Fruit fly (Drosophila melanogaster) whole organism, wandering third instar larva: ENCODE results near the gene CG44174.
A peak's percentile ranks its signal among the peaks of the same experiment; 100 is the strongest.

ENCODE experiments used
- Abd-B ChIP-seq: fragments of >200 bp; optimal IDR thresholded peaks from 2 replicates; lab custom pipeline; 2017; ENCODE audit warnings: missing biosample characterization, missing genetic modification characterization
- CG32264 ChIP-seq: fragments of 200-800 bp; sonication (Bioruptor generic); optimal IDR thresholded peaks from 2 replicates; lab custom pipeline; 2016; ENCODE audit warnings: missing biosample characterization, missing genetic modification characterization
- CrebA ChIP-seq: fragments of 200-800 bp; sonication (Bioruptor generic); optimal IDR thresholded peaks from 2 replicates; lab custom pipeline; 2016; ENCODE audit warnings: missing biosample characterization, mild to moderate bottlenecking, missing genetic modification characterization, borderline replicate concordance
- Dfd ChIP-seq: fragments of >200 bp; optimal IDR thresholded peaks from 2 replicates; lab custom pipeline; 2017; ENCODE audit warnings: missing biosample characterization, missing genetic modification characterization
- Dif ChIP-seq: fragments of 200-275, 200-300 bp; sonication (Bioruptor generic); optimal IDR thresholded peaks from 2 replicates; lab custom pipeline; 2018; ENCODE audit warnings: missing biosample characterization, missing genetic modification characterization; ENCODE audit not compliant: partially characterized antibody
- GATAd ChIP-seq: sonication (Bioruptor generic); optimal IDR thresholded peaks from 2 replicates; lab custom pipeline; 2016; ENCODE audit warnings: missing biosample characterization, missing genetic modification characterization
- HLH106 ChIP-seq: fragments of 200-800 bp; optimal IDR thresholded peaks from 3 replicates; lab custom pipeline; 2019; ENCODE audit warnings: missing biosample characterization, mild to moderate bottlenecking, missing genetic modification characterization, moderate library complexity
- Hr78 ChIP-seq: fragments of >200 bp; optimal IDR thresholded peaks from 2 replicates; lab custom pipeline; 2017; ENCODE audit warnings: missing biosample characterization, missing genetic modification characterization
- Hr83 ChIP-seq: fragments of 200-300 bp; sonication (Bioruptor generic); optimal IDR thresholded peaks from 2 replicates; lab custom pipeline; 2016; ENCODE audit warnings: missing biosample characterization, mild to moderate bottlenecking, missing genetic modification characterization, moderate library complexity; ENCODE audit not compliant: poor library complexity, severe bottlenecking
- Jra ChIP-seq: sonication (Bioruptor generic); optimal IDR thresholded peaks from 2 replicates; lab custom pipeline; 2016; ENCODE audit warnings: missing biosample characterization, missing genetic modification characterization
- Mio ChIP-seq: sonication (Bioruptor generic); optimal IDR thresholded peaks from 2 replicates; lab custom pipeline; 2016; ENCODE audit warnings: missing biosample characterization, missing genetic modification characterization
- N ChIP-seq: fragments of >200 bp; optimal IDR thresholded peaks from 2 replicates; lab custom pipeline; 2018; ENCODE audit warnings: missing biosample characterization, missing external identifiers, missing genetic modification characterization
- OdsH ChIP-seq: fragments of 200-800 bp; sonication (Bioruptor generic); optimal IDR thresholded peaks from 2 replicates; lab custom pipeline; 2016; ENCODE audit warnings: missing biosample characterization, mild to moderate bottlenecking, missing genetic modification characterization
- Rel ChIP-seq, 2 experiments: fragments of 200-800 bp; sonication (Bioruptor generic) in 1 of 2; optimal IDR thresholded peaks; 2 replicates in 1 of 2; 3 replicates in 1 of 2; lab custom pipeline; 2016 to 2019; ENCODE audit warnings: mild to moderate bottlenecking in 2 of 2, missing biosample characterization in 2 of 2, missing genetic modification characterization in 2 of 2, moderate library complexity in 1 of 2
- Sp1 ChIP-seq: fragments of 200-800 bp; sonication (Bioruptor generic); optimal IDR thresholded peaks from 3 replicates; lab custom pipeline; 2019; ENCODE audit warnings: missing biosample characterization, mild to moderate bottlenecking, missing genetic modification characterization, moderate library complexity
- Vsx2 ChIP-seq: fragments of 200-300, 225-300 bp; sonication (Bioruptor generic); optimal IDR thresholded peaks from 2 replicates; lab custom pipeline; 2018; ENCODE audit warnings: missing biosample characterization, missing genetic modification characterization; ENCODE audit not compliant: partially characterized antibody
- br ChIP-seq: fragments of 200-800 bp; sonication (Bioruptor generic); optimal IDR thresholded peaks from 2 replicates; lab custom pipeline; 2016; ENCODE audit warnings: missing biosample characterization, missing genetic modification characterization
- brk ChIP-seq: fragments of 200-800 bp; sonication (Bioruptor generic); optimal IDR thresholded peaks from 2 replicates; lab custom pipeline; 2016; ENCODE audit warnings: missing biosample characterization, mild to moderate bottlenecking, missing genetic modification characterization
- dl ChIP-seq, 2 experiments: fragments of 175-275, 200-275 bp in 1 of 2; fragments of 200-275 bp in 1 of 2; sonication (Bioruptor generic); optimal IDR thresholded peaks; lab custom pipeline; 2018; ENCODE audit warnings: mild to moderate bottlenecking in 2 of 2, missing biosample characterization in 2 of 2, missing genetic modification characterization in 2 of 2, moderate library complexity in 2 of 2; ENCODE audit not compliant: partially characterized antibody in 2 of 2, insufficient read depth in 1 of 2
- dmrt93B ChIP-seq: fragments of 200-800 bp; sonication (Bioruptor generic); optimal IDR thresholded peaks from 2 replicates; lab custom pipeline; 2018; ENCODE audit warnings: missing biosample characterization, mild to moderate bottlenecking, missing genetic modification characterization
- dsf ChIP-seq: sonication (Bioruptor generic); optimal IDR thresholded peaks from 2 replicates; lab custom pipeline; 2016; ENCODE audit warnings: missing biosample characterization, missing genetic modification characterization, borderline replicate concordance
- foxo ChIP-seq, 2 experiments: fragments of 200-800 bp; sonication (Bioruptor generic); optimal IDR thresholded peaks; 2 replicates in 1 of 2; 3 replicates in 1 of 2; lab custom pipeline; 2016 to 2017; ENCODE audit warnings: missing biosample characterization in 2 of 2, missing genetic modification characterization in 2 of 2
- fru ChIP-seq: fragments of 200-800 bp; sonication (Bioruptor generic); optimal IDR thresholded peaks from 3 replicates; lab custom pipeline; 2016; ENCODE audit warnings: missing biosample characterization, mild to moderate bottlenecking, missing genetic modification characterization
- jim ChIP-seq: fragments of 175-275, 200-325 bp; sonication (Bioruptor generic); optimal IDR thresholded peaks from 2 replicates; lab custom pipeline; 2016; ENCODE audit warnings: missing biosample characterization, mild to moderate bottlenecking, missing genetic modification characterization
- lola ChIP-seq: fragments of >200 bp; optimal IDR thresholded peaks from 2 replicates; lab custom pipeline; 2017; ENCODE audit warnings: missing biosample characterization, missing genetic modification characterization
- pan ChIP-seq: fragments of >200 bp; optimal IDR thresholded peaks from 2 replicates; lab custom pipeline; 2017
- psq ChIP-seq: fragments of 200-800 bp; sonication (Bioruptor generic); optimal IDR thresholded peaks from 3 replicates; lab custom pipeline; 2017; ENCODE audit warnings: missing biosample characterization, mild to moderate bottlenecking, missing genetic modification characterization, moderate library complexity
- rgr ChIP-seq: fragments of 200-800 bp; sonication (Bioruptor generic); optimal IDR thresholded peaks from 3 replicates; lab custom pipeline; 2016; ENCODE audit warnings: missing biosample characterization, mild to moderate bottlenecking, missing genetic modification characterization
- tai ChIP-seq: sonication (Bioruptor generic); optimal IDR thresholded peaks from 2 replicates; lab custom pipeline; 2016; ENCODE audit warnings: missing biosample characterization, missing genetic modification characterization
- usp ChIP-seq: fragments of >200 bp; optimal IDR thresholded peaks from 2 replicates; lab custom pipeline; 2017; ENCODE audit warnings: missing biosample characterization, missing genetic modification characterization
- woc ChIP-seq: sonication (Bioruptor generic); optimal IDR thresholded peaks from 2 replicates; lab custom pipeline; 2016; ENCODE audit warnings: missing biosample characterization, mild to moderate bottlenecking, missing genetic modification characterization

CG44174 gene

DNA sequence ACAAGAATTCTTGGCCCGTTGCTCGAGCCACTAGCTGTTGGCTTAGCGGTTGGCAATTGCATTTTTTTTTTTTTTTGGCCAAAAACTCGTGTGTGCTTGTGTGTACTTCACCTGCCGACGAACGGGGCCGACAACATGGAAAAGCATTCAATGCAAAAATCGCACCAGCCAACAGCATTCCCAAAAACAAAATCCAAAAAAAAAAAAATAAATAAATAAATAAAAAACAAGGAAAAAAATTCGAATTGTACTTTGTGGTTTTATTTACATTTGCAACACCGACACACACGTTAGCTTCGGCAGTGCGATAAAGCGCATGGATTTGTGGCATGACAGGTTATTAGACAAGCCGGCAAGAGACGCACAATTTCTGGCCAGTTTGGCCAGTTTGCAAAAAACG lies 15.7 kb upstream of the CG44174 start:
- TF ChIP-seq Mio (GFP tag; lab: Kevin White, UChicago) (no peak), brk (GFP tag; lab: Kevin White, UChicago) (no peak)

dm6 chr3R:19312281-19312827 lies 14.9 kb upstream of the CG44174 start:
- TF ChIP-seq Jra (GFP tag; lab: Kevin White, UChicago), result no peak
- TF ChIP-seq CrebA (GFP tag; lab: Kevin White, UChicago), result peak; percentile 28
- TF ChIP-seq Dif (GFP tag; lab: Kevin White, UChicago), result peak; percentile 22
- TF ChIP-seq, all 38 proteins: peak for 2

DNA sequence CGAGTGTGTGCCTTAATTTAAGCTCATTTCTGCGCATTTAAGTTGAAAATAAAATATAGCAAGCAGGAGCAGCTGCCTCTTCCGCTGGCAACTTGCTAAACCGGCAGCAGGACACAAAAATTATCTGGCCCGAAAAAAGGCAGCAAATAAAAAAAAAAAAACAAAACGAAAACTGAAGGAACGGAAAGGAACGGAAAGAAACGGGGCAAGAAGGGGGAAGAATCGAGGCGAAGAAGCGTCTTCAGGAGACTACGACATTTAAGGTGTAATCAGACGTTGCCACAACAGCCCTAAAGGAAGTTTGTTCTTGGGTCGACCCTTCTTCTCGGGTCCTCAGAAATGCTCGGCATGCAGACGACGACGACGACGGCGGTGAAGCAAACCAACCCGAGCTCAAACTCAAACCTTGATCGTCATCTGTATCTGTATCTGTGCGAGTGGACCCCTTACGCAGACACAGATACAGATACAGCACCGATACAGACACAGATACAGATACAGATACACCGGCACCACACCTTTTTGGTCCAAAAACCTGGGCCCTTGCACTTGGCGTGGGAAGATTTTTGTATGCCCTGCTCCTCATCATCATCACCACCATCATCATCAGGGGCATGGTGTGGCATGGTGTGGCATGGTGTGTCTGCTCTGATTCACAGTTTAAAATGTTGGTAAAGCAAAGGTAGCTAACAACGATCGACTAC lies 13.0 kb upstream of the CG44174 start:
- TF ChIP-seq Dfd (GFP tag; lab: Kevin White, UChicago) (no peak), Dif (GFP tag; lab: Kevin White, UChicago) (peak; percentile 49), foxo (GFP tag; optimal IDR thresholded peaks at IDR 0.05; lab: Kevin White, UChicago) (peak in 1 of 2 experiments; percentile 5), brk (GFP tag; lab: Kevin White, UChicago) (no peak), tai (GFP tag; lab: Kevin White, UChicago) (peak; percentile 13), dsf (no peak), Rel (GFP tag; optimal IDR thresholded peaks at IDR 0.05; lab: Kevin White, UChicago) (peak; percentile 20), Rel (tag; optimal IDR thresholded peaks at IDR 0.05; lab: Kevin White, UChicago) (no peak), lola (GFP tag; lab: Kevin White, UChicago) (no peak), CrebA (GFP tag; lab: Kevin White, UChicago) (peak; percentile 37), HLH106 (tag; lab: Kevin White, UChicago) (no peak), br (GFP tag; lab: Kevin White, UChicago) (no peak), OdsH (GFP tag; lab: Kevin White, UChicago) (no peak), Hr78 (GFP tag; lab: Kevin White, UChicago) (no peak), rgr (peak; percentile 3), pan (lab: Kevin White, UChicago) (no peak), Abd-B (GFP tag; lab: Kevin White, UChicago) (no peak), GATAd (GFP tag; lab: Kevin White, UChicago) (no peak), Vsx2 (GFP tag; lab: Kevin White, UChicago) (peak; percentile 2), usp (GFP tag; lab: Kevin White, UChicago) (no peak), psq (GFP tag; lab: Kevin White, UChicago) (peak; percentile 59), woc (GFP tag; lab: Kevin White, UChicago) (peak; percentile 10), Hr83 (GFP tag; lab: Kevin White, UChicago) (peak; percentile 56), jim (peak; percentile 31), dl (GFP tag; optimal IDR thresholded peaks at IDR 0.05; lab: Kevin White, UChicago; ENCODE audit: insufficient read depth in 1 of 2, partially characterized antibody in 2 of 2) (peak in 1 of 2 experiments; percentile 1), Jra (GFP tag; lab: Kevin White, UChicago) (no peak), CG32264 (GFP tag; lab: Kevin White, UChicago) (no peak), fru (GFP tag; lab: Kevin White, UChicago) (peak; percentile 18), dmrt93B (GFP tag; lab: Kevin White, UChicago) (no peak), N (GFP tag; lab: Kevin White, UChicago) (no peak), Sp1 (GFP tag; lab: Kevin White, UChicago) (no peak)
